Worm (Caenorhabditis elegans) whole organism, L4/young adult: ENCODE measurements around the gene amt-1.

Source experiments
- W03F9.2 ChIP-seq: fragments of 150-350 bp; optimal IDR thresholded peaks from 2 replicates; lab custom pipeline; 2014; ENCODE audit warnings: missing biosample characterization, missing genetic modification characterization
- dao-5 ChIP-seq: sonication (generic microtip); optimal IDR thresholded peaks from 2 replicates; lab custom pipeline; 2016; ENCODE audit warnings: missing genotype, missing genetic modification characterization, moderate library complexity, missing compliant biosample characterization
- him-1 ChIP-seq: sonication (generic microtip); optimal IDR thresholded peaks from 2 replicates; lab custom pipeline; 2016; ENCODE audit warnings: missing genotype, missing genetic modification reagents, missing genetic modification characterization, missing compliant biosample characterization

- no peak for TF ChIP-seq him-1 (tag; lab: Kevin White, UChicago)
- TF ChIP-seq dao-5 (tag; lab: Kevin White, UChicago), result no peak
- TF ChIP-seq W03F9.2 (tag; lab: Kevin White, UChicago), result no peak
Observed at ce11 chrX:4592250-4592649, 21.0 kb downstream of the amt-1 start, which contains the start of gene flp-12.
